Worm (Caenorhabditis elegans) whole organism, young adult: ENCODE data around the gene col-107.

Experiments
- B0035.1 ChIP-seq: sonication (generic microtip); optimal IDR thresholded peaks from 2 replicates; lab custom pipeline; 2016; ENCODE audit warnings: missing genetic modification characterization, mild to moderate bottlenecking, missing compliant biosample characterization, missing genotype, missing genetic modification reagents
- B0261.1 ChIP-seq: sonication (generic microtip); optimal IDR thresholded peaks from 2 replicates; lab custom pipeline; 2016; ENCODE audit warnings: mild to moderate bottlenecking, missing genetic modification characterization, moderate library complexity, missing compliant biosample characterization
- C06A6.2 ChIP-seq: fragments of 200-800 bp; sonication (Bioruptor generic); conservative IDR thresholded peaks from 2 replicates; pipeline ENCODE4 v1.3.6; 2022; ENCODE audit warnings: missing genetic modification characterization, missing compliant biosample characterization
- F10E7.11 ChIP-seq: sonication (generic microtip); optimal IDR thresholded peaks from 2 replicates; lab custom pipeline; 2017; ENCODE audit warnings: mild to moderate bottlenecking, missing genetic modification characterization, moderate library complexity, missing compliant biosample characterization
- F22D6.2 ChIP-seq: sonication (generic microtip); optimal IDR thresholded peaks from 2 replicates; lab custom pipeline; 2016; ENCODE audit warnings: mild to moderate bottlenecking, missing genetic modification characterization, missing compliant biosample characterization
- F37B4.10 ChIP-seq: fragments of 200-800 bp; sonication (Bioruptor generic); IDR thresholded peaks from 2 replicates; pipeline ENCODE4 v1.3.6; 2022; ENCODE audit warnings: missing genetic modification characterization, missing compliant biosample characterization
- F39B2.1 ChIP-seq: fragments of 200-800 bp; sonication (Bioruptor generic); IDR thresholded peaks from 2 replicates; pipeline ENCODE4 v1.3.6; 2022; ENCODE audit warnings: missing genetic modification reagents, missing genetic modification characterization, missing compliant biosample characterization
- F55B11.4 ChIP-seq: sonication (generic microtip); optimal IDR thresholded peaks from 2 replicates; lab custom pipeline; 2016; ENCODE audit warnings: missing compliant biosample characterization, missing genetic modification characterization, borderline replicate concordance; ENCODE audit not compliant: insufficient read depth
- K12H6.12 ChIP-seq: fragments of 200-800 bp; sonication (Bioruptor generic); optimal IDR thresholded peaks from 2 replicates; lab custom pipeline; 2018; ENCODE audit warnings: mild to moderate bottlenecking, missing genetic modification characterization, missing compliant biosample characterization
- T26A5.8 ChIP-seq: sonication (generic microtip); optimal IDR thresholded peaks from 2 replicates; lab custom pipeline; 2016; ENCODE audit warnings: missing genetic modification characterization, missing compliant biosample characterization
- Y53F4B.3 ChIP-seq: fragments of 200-800 bp; sonication (Bioruptor generic); IDR thresholded peaks from 2 replicates; pipeline ENCODE4 v1.3.6; 2022; ENCODE audit warnings: missing genetic modification reagents, missing genetic modification characterization, missing compliant biosample characterization
- Y95B8A.8 ChIP-seq: fragments of 200-800 bp; sonication (Bioruptor generic); IDR thresholded peaks from 2 replicates; pipeline ENCODE4 v1.3.6; 2022; ENCODE audit warnings: missing genetic modification reagents, missing genetic modification characterization, missing compliant biosample characterization
- ZK185.1 ChIP-seq: sonication (generic microtip); optimal IDR thresholded peaks from 2 replicates; lab custom pipeline; 2016; ENCODE audit warnings: mild to moderate bottlenecking, missing genetic modification characterization, missing compliant biosample characterization; ENCODE audit not compliant: poor library complexity, severe bottlenecking
- akir-1 ChIP-seq: fragments of 200-800 bp; sonication (Bioruptor generic); optimal IDR thresholded peaks from 2 replicates; lab custom pipeline; 2018; ENCODE audit warnings: mild to moderate bottlenecking, missing genetic modification characterization, moderate library complexity, missing compliant biosample characterization
- aptf-3 ChIP-seq: fragments of 200-800 bp; sonication (Bioruptor generic); IDR thresholded peaks from 2 replicates; pipeline ENCODE4 v1.3.6; 2022; ENCODE audit warnings: missing genetic modification characterization, missing compliant biosample characterization
- atf-7 ChIP-seq: sonication (generic microtip); optimal IDR thresholded peaks from 2 replicates; lab custom pipeline; 2017; ENCODE audit warnings: mild to moderate bottlenecking, missing genetic modification characterization, missing compliant biosample characterization
- attf-3 ChIP-seq: fragments of 200-800 bp; sonication (Bioruptor generic); conservative IDR thresholded peaks from 2 replicates; pipeline ENCODE4 v1.3.6; 2022; ENCODE audit warnings: missing genetic modification reagents, missing genetic modification characterization, missing compliant biosample characterization
- attf-6 ChIP-seq: fragments of 200-800 bp; sonication (Bioruptor generic); IDR thresholded peaks from 2 replicates; pipeline ENCODE4 v1.3.6; 2022; ENCODE audit warnings: missing genetic modification reagents, missing genetic modification characterization, missing compliant biosample characterization
- bed-1 ChIP-seq: fragments of 200-800 bp; sonication (Bioruptor generic); IDR thresholded peaks from 2 replicates; pipeline ENCODE4 v1.3.6; 2022; ENCODE audit warnings: missing genetic modification reagents, missing genetic modification characterization, missing compliant biosample characterization
- ceh-40 ChIP-seq: fragments of 200-800 bp; sonication (Bioruptor generic); IDR thresholded peaks from 2 replicates; pipeline ENCODE4 v1.3.6; 2022; ENCODE audit warnings: missing genetic modification characterization, missing compliant biosample characterization
- ceh-58 ChIP-seq: fragments of 200-800 bp; sonication (Bioruptor generic); IDR thresholded peaks from 2 replicates; pipeline ENCODE4 v1.3.6; 2022; ENCODE audit warnings: missing genetic modification characterization, missing compliant biosample characterization
- chd-7 ChIP-seq: sonication (generic microtip); optimal IDR thresholded peaks from 2 replicates; lab custom pipeline; 2016; ENCODE audit warnings: mild to moderate bottlenecking, missing genetic modification characterization, moderate library complexity, missing compliant biosample characterization
- die-1 ChIP-seq: sonication (generic microtip); optimal IDR thresholded peaks from 2 replicates; lab custom pipeline; 2016; ENCODE audit warnings: missing genotype, mild to moderate bottlenecking, missing genetic modification characterization, missing compliant biosample characterization
- dox-1 ChIP-seq: fragments of 200-800 bp; sonication (Bioruptor generic); IDR thresholded peaks from 2 replicates; pipeline ENCODE4 v1.3.6; 2022; ENCODE audit warnings: missing genetic modification reagents, missing genetic modification characterization, missing compliant biosample characterization
- efl-1 ChIP-seq: fragments of 150-350 bp; optimal IDR thresholded peaks from 2 replicates; lab custom pipeline; 2014; ENCODE audit warnings: missing biosample characterization, missing genetic modification reagents, missing genetic modification characterization
- egl-18 ChIP-seq: fragments of 200-800 bp; sonication (Bioruptor generic); IDR thresholded peaks from 2 replicates; pipeline ENCODE4 v1.3.6; 2022; ENCODE audit warnings: missing genetic modification reagents, missing genetic modification characterization, missing compliant biosample characterization
- egrh-3 ChIP-seq: fragments of 200-800 bp; sonication (Bioruptor generic); IDR thresholded peaks from 2 replicates; pipeline ENCODE4 v1.3.6; 2022; ENCODE audit warnings: missing genetic modification reagents, missing genetic modification characterization, missing compliant biosample characterization
- fkh-3 ChIP-seq: sonication (generic microtip); optimal IDR thresholded peaks from 2 replicates; lab custom pipeline; 2016; ENCODE audit warnings: mild to moderate bottlenecking, missing genetic modification characterization, missing compliant biosample characterization
- hlh-12 ChIP-seq: sonication (generic microtip); optimal IDR thresholded peaks from 2 replicates; lab custom pipeline; 2016; ENCODE audit warnings: missing genetic modification characterization, missing compliant biosample characterization
- lsl-1 ChIP-seq: fragments of 200-800 bp; sonication (Bioruptor generic); optimal IDR thresholded peaks from 2 replicates; lab custom pipeline; 2018; ENCODE audit warnings: mild to moderate bottlenecking, missing genetic modification characterization, moderate library complexity, missing compliant biosample characterization
- madf-10 ChIP-seq: sonication (generic microtip); optimal IDR thresholded peaks from 2 replicates; lab custom pipeline; 2016; ENCODE audit warnings: mild to moderate bottlenecking, missing genetic modification characterization, missing compliant biosample characterization
- madf-6 ChIP-seq: fragments of 200-800 bp; sonication (Bioruptor generic); IDR thresholded peaks from 2 replicates; pipeline ENCODE4 v1.3.6; 2022; ENCODE audit warnings: missing genetic modification reagents, missing genetic modification characterization, missing compliant biosample characterization
- madf-8 ChIP-seq: fragments of 200-800 bp; sonication (Bioruptor generic); conservative IDR thresholded peaks from 2 replicates; pipeline ENCODE4 v1.3.6; 2022; ENCODE audit warnings: missing genetic modification reagents, missing genetic modification characterization, missing compliant biosample characterization
- mes-4 ChIP-seq: sonication (generic microtip); optimal IDR thresholded peaks from 2 replicates; lab custom pipeline; 2016; ENCODE audit warnings: missing genotype, missing genetic modification characterization, missing compliant biosample characterization
- nfya-1 ChIP-seq: sonication (generic microtip); optimal IDR thresholded peaks from 2 replicates; lab custom pipeline; 2017; ENCODE audit warnings: antibody characterized with exemption, missing compliant biosample characterization, missing genetic modification characterization, borderline replicate concordance; ENCODE audit not compliant: insufficient read depth
- nhr-27 ChIP-seq: fragments of 200-800 bp; sonication (Bioruptor generic); optimal IDR thresholded peaks from 2 replicates; lab custom pipeline; 2018; ENCODE audit warnings: mild to moderate bottlenecking, missing genetic modification characterization, moderate library complexity, missing compliant biosample characterization
- nhr-90 ChIP-seq: sonication (generic microtip); optimal IDR thresholded peaks from 2 replicates; lab custom pipeline; 2016; ENCODE audit warnings: missing genotype, mild to moderate bottlenecking, missing genetic modification characterization, missing compliant biosample characterization
- pbrm-1 ChIP-seq: fragments of 200-800 bp; sonication (Bioruptor generic); IDR thresholded peaks from 2 replicates; pipeline ENCODE4 v1.3.6; 2022; ENCODE audit warnings: missing genetic modification reagents, missing genetic modification characterization, missing compliant biosample characterization
- rcor-1 ChIP-seq: fragments of 200-800 bp; sonication (Bioruptor generic); IDR thresholded peaks from 2 replicates; pipeline ENCODE4 v1.3.6; 2022; ENCODE audit warnings: missing genetic modification reagents, missing genetic modification characterization, missing compliant biosample characterization
- repo-1 ChIP-seq: sonication (generic microtip); optimal IDR thresholded peaks from 2 replicates; lab custom pipeline; 2017; ENCODE audit warnings: mild to moderate bottlenecking, missing genetic modification characterization, missing compliant biosample characterization
- rpc-1 ChIP-seq, 2 experiments: fragments of 150-350 bp in 1 of 2; sonication (generic microtip) in 1 of 2; optimal IDR thresholded peaks; 2 replicates each; lab custom pipeline; 2014 to 2018; ENCODE audit warnings: missing biosample characterization in 1 of 2, missing genetic modification characterization in 1 of 2, missing genetic modification reagents in 1 of 2, missing genotype in 1 of 2
- snpc-1.1 ChIP-seq: sonication (generic microtip); optimal IDR thresholded peaks from 2 replicates; lab custom pipeline; 2017; ENCODE audit warnings: missing genetic modification characterization, mild to moderate bottlenecking, missing compliant biosample characterization, antibody characterized with exemption, moderate library complexity, missing genotype, missing genetic modification reagents; ENCODE audit not compliant: insufficient read depth
- snpc-1.3 ChIP-seq: sonication (generic microtip); optimal IDR thresholded peaks from 2 replicates; lab custom pipeline; 2017; ENCODE audit warnings: missing genetic modification characterization, mild to moderate bottlenecking, missing compliant biosample characterization, antibody characterized with exemption, moderate library complexity, missing genotype, missing genetic modification reagents; ENCODE audit not compliant: insufficient read depth
- somi-1 ChIP-seq: fragments of 200-800 bp; sonication (Bioruptor generic); optimal IDR thresholded peaks from 2 replicates; lab custom pipeline; 2018; ENCODE audit warnings: mild to moderate bottlenecking, missing genetic modification characterization, missing compliant biosample characterization
- unc-62 ChIP-seq: fragments of 150-350 bp; optimal IDR thresholded peaks from 2 replicates; lab custom pipeline; 2014; ENCODE audit warnings: missing biosample characterization, missing genetic modification reagents, missing genetic modification characterization
- xnd-1 ChIP-seq: sonication (generic microtip); optimal IDR thresholded peaks from 2 replicates; lab custom pipeline; 2016; ENCODE audit warnings: missing genotype, missing genetic modification reagents, missing genetic modification characterization, missing compliant biosample characterization
- ztf-28 ChIP-seq: fragments of 200-800 bp; sonication (Bioruptor generic); IDR thresholded peaks from 2 replicates; pipeline ENCODE4 v1.3.6; 2022; ENCODE audit warnings: missing genetic modification reagents, missing genetic modification characterization, missing compliant biosample characterization
- ztf-6 ChIP-seq: fragments of 200-800 bp; sonication (Bioruptor generic); IDR thresholded peaks from 2 replicates; pipeline ENCODE4 v1.3.6; 2022; ENCODE audit warnings: missing genetic modification reagents, missing genetic modification characterization, missing compliant biosample characterization

col-107 gene

DNA sequence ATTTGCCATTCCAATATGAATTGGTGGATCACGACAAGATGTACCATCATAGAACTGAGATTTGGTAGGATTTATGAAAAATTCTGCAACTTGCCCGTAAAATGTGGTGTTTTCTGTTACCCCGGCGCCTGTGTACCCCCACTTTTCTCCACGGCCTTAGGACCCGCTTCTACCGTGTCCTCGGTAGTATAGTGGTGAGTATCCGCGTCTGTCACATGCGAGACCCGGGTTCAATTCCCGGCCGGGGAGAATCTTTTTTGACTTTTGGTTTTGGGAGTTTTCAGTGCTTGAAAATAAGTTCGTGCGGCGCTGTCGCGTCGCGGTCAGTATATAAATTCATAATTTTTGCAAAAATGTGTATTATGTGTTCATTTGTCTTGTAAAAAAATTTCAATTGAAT is 34.1 kb upstream of the col-107 start (continued):
- no peak for TF ChIP-seq bed-1 (GFP tag; lab: Robert Waterston, UW)
- no peak for TF ChIP-seq madf-8 (GFP tag; lab: Robert Waterston, UW)
- TF ChIP-seq F22D6.2 (tag; lab: Kevin White, UChicago) = no peak
- TF ChIP-seq somi-1 (GFP tag; lab: Kevin White, UChicago) = no peak
- TF ChIP-seq atf-7 (tag; lab: Kevin White, UChicago) = no peak
- TF ChIP-seq Y95B8A.8 (GFP tag; lab: Robert Waterston, UW) = no peak
- TF ChIP-seq ceh-58 (GFP tag; lab: Robert Waterston, UW) = no peak
- no peak for TF ChIP-seq K12H6.12 (tag; lab: Kevin White, UChicago)
- 0 out of 2 replicates have a peak, but pooled peaks have one; percentile 19 for TF ChIP-seq Y53F4B.3 (GFP tag; lab: Robert Waterston, UW)
- TF ChIP-seq rpc-1 (optimal IDR thresholded peaks at IDR 0.05; lab: Kevin White, UChicago) = peak; percentile 65
- peak; percentile 83 for TF ChIP-seq rpc-1 (tag; optimal IDR thresholded peaks at IDR 0.05; lab: Kevin White, UChicago)
- peak; percentile 12 for TF ChIP-seq madf-10 (tag; lab: Kevin White, UChicago)
- no peak for TF ChIP-seq ztf-28 (GFP tag; lab: Robert Waterston, UW)
- TF ChIP-seq mes-4 (tag; lab: Kevin White, UChicago) = no peak
- no peak for TF ChIP-seq ceh-40 (GFP tag; lab: Robert Waterston, UW)
- TF ChIP-seq rcor-1 = 0 out of 2 replicates have a peak, but pooled peaks have one; percentile 27
- peak; percentile 14 for TF ChIP-seq snpc-1.3 (tag; lab: Kevin White, UChicago)
- no peak for TF ChIP-seq F37B4.10 (GFP tag; lab: Robert Waterston, UW)
- TF ChIP-seq nhr-27 = no peak
- TF ChIP-seq ZK185.1 = no peak
- TF ChIP-seq egl-18 = no peak
- no peak for TF ChIP-seq chd-7 (tag; lab: Kevin White, UChicago)
- TF ChIP-seq F39B2.1 (GFP tag; lab: Robert Waterston, UW) = no peak
- peak; percentile 64 for TF ChIP-seq die-1 (tag; lab: Kevin White, UChicago)
- TF ChIP-seq lsl-1 (GFP tag; lab: Kevin White, UChicago) = peak; percentile 9
- no peak for TF ChIP-seq pbrm-1 (GFP tag; lab: Robert Waterston, UW)
- TF ChIP-seq aptf-3 (GFP tag; lab: Robert Waterston, UW) = no peak
- no peak for TF ChIP-seq B0035.1 (tag; lab: Kevin White, UChicago)
- peak; percentile 27 for TF ChIP-seq snpc-1.1
- no peak for TF ChIP-seq xnd-1 (tag; lab: Kevin White, UChicago)
- 0 out of 2 replicates have a peak, but pooled peaks have one; percentile 31 for TF ChIP-seq madf-6 (GFP tag; lab: Robert Waterston, UW)
- no peak for TF ChIP-seq unc-62 (GFP tag; lab: Kevin White, UChicago)
- no peak for TF ChIP-seq nfya-1 (tag; lab: Kevin White, UChicago)
- TF ChIP-seq attf-3 = no peak
- no peak for TF ChIP-seq C06A6.2
- TF ChIP-seq attf-6 (GFP tag; lab: Robert Waterston, UW) = no peak
- TF ChIP-seq egrh-3 (GFP tag; lab: Robert Waterston, UW) = no peak
- no peak for TF ChIP-seq efl-1
- no peak for TF ChIP-seq ztf-6 (GFP tag; lab: Robert Waterston, UW)
- TF ChIP-seq F55B11.4 (tag; lab: Kevin White, UChicago) = no peak
- TF ChIP-seq T26A5.8 (tag; lab: Kevin White, UChicago) = no peak
- peak; percentile 52; the same call in 1 of the 2 replicates for TF ChIP-seq dox-1
- TF ChIP-seq F10E7.11 (tag; lab: Kevin White, UChicago) = no peak
- no peak for TF ChIP-seq akir-1 (GFP tag; lab: Kevin White, UChicago)
- TF ChIP-seq nhr-90 (tag; lab: Kevin White, UChicago) = peak; percentile 12
- TF ChIP-seq repo-1 (tag; lab: Kevin White, UChicago) = no peak
- no peak for TF ChIP-seq fkh-3 (tag; lab: Kevin White, UChicago)
- TF ChIP-seq hlh-12 (tag; lab: Kevin White, UChicago) = no peak
- peak; percentile 74 for TF ChIP-seq B0261.1 (tag; lab: Kevin White, UChicago)
